Fruit fly (Drosophila melanogaster): Measurements from ENCODE around the gene ex.

DNA sequence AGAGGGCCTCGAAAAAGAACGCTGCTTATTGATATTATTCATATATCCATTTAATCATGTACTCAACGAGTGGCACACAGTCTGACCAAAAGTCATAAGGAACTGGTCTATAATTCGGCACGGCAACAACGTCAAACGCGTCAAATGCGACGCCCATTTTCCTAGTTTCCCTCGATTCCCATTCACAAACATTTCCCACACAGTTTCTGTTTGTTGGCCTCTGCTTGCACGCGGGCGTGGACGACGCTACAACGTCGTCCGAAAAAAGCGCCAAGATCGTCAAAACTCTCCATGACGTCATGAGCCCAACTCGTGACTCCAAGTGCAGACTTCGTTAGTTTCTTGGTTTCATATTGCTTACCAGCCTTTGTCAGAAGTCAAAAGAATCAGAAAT, 51.4 kb downstream of the ex start:
- TF ChIP-seq Rx (GFP tag; IDR thresholded peaks at IDR 0.05) (no peak), sob (GFP tag; IDR thresholded peaks at IDR 0.05) (no peak)
